Worm (Caenorhabditis elegans) whole organism, L2 larva: ENCODE results near the gene mrpl-46.

ENCODE experiments used
- nhr-77 ChIP-seq: fragments of 150-350 bp; optimal IDR thresholded peaks from 2 replicates; lab custom pipeline; 2014; ENCODE audit warnings: missing biosample characterization, missing genetic modification characterization
- snpc-4 ChIP-seq: fragments of 150-350 bp; optimal IDR thresholded peaks from 2 replicates; lab custom pipeline; 2014; ENCODE audit warnings: missing biosample characterization, missing genetic modification characterization

DNA sequence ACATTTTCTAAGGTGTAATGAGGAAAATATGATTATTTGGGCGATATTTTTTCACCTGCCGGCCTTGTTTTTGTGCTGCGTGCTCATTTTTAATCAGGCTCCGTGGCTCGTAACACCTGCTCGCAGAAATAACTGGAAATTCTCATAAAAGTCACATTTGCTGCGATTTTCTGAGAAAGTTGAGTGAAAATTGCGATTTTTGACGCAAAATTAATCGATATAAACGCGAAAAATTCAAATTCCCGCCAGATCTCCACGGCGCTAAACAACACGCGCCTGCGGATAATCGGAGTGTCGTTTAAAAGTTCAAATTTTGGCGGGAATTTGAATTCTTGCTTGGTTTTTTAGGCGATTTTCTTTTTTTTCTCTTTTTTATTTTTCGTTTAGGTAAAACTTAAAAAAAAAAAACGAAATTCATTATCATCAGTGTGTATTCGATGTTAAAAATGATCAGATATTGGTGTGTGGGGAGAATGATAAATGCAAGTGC, 6.5 kb downstream of the mrpl-46 start, which contains the start of gene Y55F3BL.6:
- TF ChIP-seq nhr-77 (tag; lab: Kevin White, UChicago) (no peak), snpc-4 (tag; lab: Kevin White, UChicago) (no peak)
